Fruit fly (Drosophila melanogaster): ENCODE results near the gene CG42590.

The CG42590 gene

dm6 chr3L:8018665-8019070 lies 50.4 kb downstream of the CG42590 start (continued):
- TF ChIP-seq CG6791 (GFP tag; IDR thresholded peaks at IDR 0.05; ENCODE audit: partially characterized antibody) (no peak), HHEX (GFP tag; optimal IDR thresholded peaks at IDR 0.05) (peak; percentile 28), ewg (GFP tag; optimal IDR thresholded peaks at IDR 0.05) (no peak), CG4820 (GFP tag; optimal IDR thresholded peaks at IDR 0.05) (no peak), salm (tag; optimal IDR thresholded peaks at IDR 0.05) (peak; percentile 26), nerfin-2 (GFP tag; IDR thresholded peaks at IDR 0.05; ENCODE audit: partially characterized antibody) (no peak), Blimp-1 (GFP tag; optimal IDR thresholded peaks at IDR 0.05) (peak; percentile 11), CG18476 (GFP tag; optimal IDR thresholded peaks at IDR 0.05) (no peak), mld (GFP tag; IDR thresholded peaks at IDR 0.05; ENCODE audit: partially characterized antibody) (no peak), CG17361 (GFP tag; IDR thresholded peaks at IDR 0.05) (no peak), Spps (tag; optimal IDR thresholded peaks at IDR 0.05) (no peak), Dref (GFP tag; IDR thresholded peaks at IDR 0.05) (no peak), CG10431 (GFP tag; optimal IDR thresholded peaks at IDR 0.05) (peak; percentile 63), CG3847 (GFP tag; IDR thresholded peaks at IDR 0.05) (no peak), slbo (GFP tag; IDR thresholded peaks at IDR 0.05) (no peak), CG10267 (tag; optimal IDR thresholded peaks at IDR 0.05) (no peak), MESR4 (GFP tag; optimal IDR thresholded peaks at IDR 0.05) (no peak), CG18619 (GFP tag; optimal IDR thresholded peaks at IDR 0.05) (no peak), tap (tag; optimal IDR thresholded peaks at IDR 0.05) (peak; percentile 23), Atf6 (GFP tag; IDR thresholded peaks at IDR 0.05) (no peak), Hey (tag; optimal IDR thresholded peaks at IDR 0.05) (no peak), lmd (GFP tag; IDR thresholded peaks at IDR 0.05) (no peak), CG32532 (GFP tag; IDR thresholded peaks at IDR 0.05) (no peak), CG3281 (GFP tag; optimal IDR thresholded peaks at IDR 0.05) (peak; percentile 10), CG6654 (GFP tag; optimal IDR thresholded peaks at IDR 0.05) (no peak), stc (GFP tag; IDR thresholded peaks at IDR 0.05) (no peak), CG6813 (GFP tag; optimal IDR thresholded peaks at IDR 0.05) (peak; percentile 47), yki (optimal IDR thresholded peaks at IDR 0.05) (no peak), CG12155 (GFP tag; optimal IDR thresholded peaks at IDR 0.05) (no peak), crp (GFP tag; optimal IDR thresholded peaks at IDR 0.05) (no peak), odd (GFP tag; optimal IDR thresholded peaks at IDR 0.05) (peak; percentile 69), Ada2b (GFP tag; IDR thresholded peaks at IDR 0.05) (no peak), CG7928 (GFP tag; optimal IDR thresholded peaks at IDR 0.05) (no peak), ase (GFP tag; IDR thresholded peaks at IDR 0.05) (no peak), CG34376 (GFP tag; optimal IDR thresholded peaks at IDR 0.05) (peak; percentile 81), h (optimal IDR thresholded peaks at IDR 0.05) (no peak), D19A (tag; optimal IDR thresholded peaks at IDR 0.05) (peak; percentile 4), her (GFP tag; optimal IDR thresholded peaks at IDR 0.05) (no peak), slp2 (GFP tag; optimal IDR thresholded peaks at IDR 0.05) (no peak), bowl (GFP tag; IDR thresholded peaks at IDR 0.05) (no peak), CG30020 (tag; optimal IDR thresholded peaks at IDR 0.05) (no peak), CG7556 (GFP tag; optimal IDR thresholded peaks at IDR 0.05) (no peak), chif (GFP tag; optimal IDR thresholded peaks at IDR 0.05) (no peak), NC2β (GFP tag; optimal IDR thresholded peaks at IDR 0.05) (no peak), CG1529 (GFP tag; optimal IDR thresholded peaks at IDR 0.05) (peak; percentile 37), fru (optimal IDR thresholded peaks at IDR 0.05) (no peak), CG1233 (GFP tag; optimal IDR thresholded peaks at IDR 0.05) (peak; percentile 32), trem (tag; optimal IDR thresholded peaks at IDR 0.05) (no peak), CG1603 (tag; optimal IDR thresholded peaks at IDR 0.05) (peak; percentile 17), twi (tag; optimal IDR thresholded peaks at IDR 0.05) (peak; percentile 33), Hr39 (optimal IDR thresholded peaks at IDR 0.05) (no peak), CG14441 (GFP tag; IDR thresholded peaks at IDR 0.05) (peak; percentile 31; the same call in 1 of the 2 replicates), CG14667 (GFP tag; IDR thresholded peaks at IDR 0.05) (no peak)

Measured in whole organism, embryonic.